Fruit fly (Drosophila melanogaster) whole organism: Measurements from ENCODE around the gene Osi12.

Experiments
- CG8478 ChIP-seq: fragments of >200 bp; optimal IDR thresholded peaks from 2 replicates; lab custom pipeline; 2018; ENCODE audit warnings: inconsistent platforms
- usp ChIP-seq: fragments of >200 bp; optimal IDR thresholded peaks from 2 replicates; lab custom pipeline; 2017; ENCODE audit warnings: missing biosample characterization, missing genetic modification characterization, mixed read lengths

DNA sequence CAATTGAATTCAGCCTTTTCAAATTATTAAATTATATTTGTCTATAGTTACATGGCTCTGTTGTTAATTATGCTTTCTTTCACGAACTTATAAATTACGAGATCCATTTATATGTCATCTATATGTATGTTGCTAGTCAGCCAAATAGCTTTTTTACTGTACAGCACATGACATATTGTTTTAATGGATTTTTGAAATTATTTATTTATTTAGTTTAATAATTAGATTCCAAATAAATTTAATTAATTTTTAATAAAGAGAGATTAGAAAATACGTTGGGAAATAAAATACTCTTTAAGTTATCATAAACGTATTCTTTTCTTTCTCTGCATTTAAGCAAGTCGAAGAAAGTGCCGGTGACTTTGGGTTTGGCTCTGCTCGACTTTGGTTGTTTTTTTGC lies 37.0 kb upstream of the Osi12 start:
- TF ChIP-seq usp (GFP tag; lab: Kevin White, UChicago) (no peak), CG8478 (lab: Kevin White, UChicago) (no peak)
